Worm (Caenorhabditis elegans): ENCODE measurements around the gene R07B7.8.

R07B7.8 gene

DNA sequence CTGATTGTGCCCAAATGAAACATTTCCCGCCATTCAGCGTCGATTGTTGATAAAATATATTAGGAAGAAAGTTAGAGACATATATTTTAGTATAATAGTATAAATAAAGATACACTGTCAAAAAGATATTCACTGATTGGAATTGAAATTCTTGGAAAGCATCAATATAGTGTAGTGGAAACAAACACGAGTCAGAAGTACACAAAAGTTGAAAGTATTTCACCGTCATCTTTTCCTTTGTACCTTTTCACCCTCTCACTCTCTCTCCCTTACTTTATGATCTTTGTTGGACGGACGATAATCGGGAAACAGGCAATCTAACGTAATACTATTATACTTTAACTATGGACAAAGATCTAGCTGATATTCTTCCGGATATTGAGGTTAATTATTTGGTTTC, 9.9 kb upstream of the R07B7.8 start, which contains the start of gene nhr-208:
Gene nhr-208, plus strand, starts transcription at position 288 of the 400 bp plus-strand sequence.
- TF ChIP-seq lin-15B (tag; optimal IDR thresholded peaks at IDR 0.05), result no peak
- peak; percentile 5 for TF ChIP-seq nhr-102 (tag; optimal IDR thresholded peaks at IDR 0.05)
- TF ChIP-seq nhr-76 (tag; optimal IDR thresholded peaks at IDR 0.05), result no peak
- TF ChIP-seq mep-1 (tag; optimal IDR thresholded peaks at IDR 0.05), result no peak
- TF ChIP-seq pqm-1 (tag; optimal IDR thresholded peaks at IDR 0.05), result no peak
- no peak for TF ChIP-seq Y5F2A.4 (GFP tag; optimal IDR thresholded peaks at IDR 0.05)
- TF ChIP-seq zip-11 (GFP tag; IDR thresholded peaks at IDR 0.05), result no peak
- TF ChIP-seq ztf-7 (tag; optimal IDR thresholded peaks at IDR 0.05), result no peak
- no peak for TF ChIP-seq mxl-3 (GFP tag; optimal IDR thresholded peaks at IDR 0.05)
- TF ChIP-seq vab-7 (GFP tag; IDR thresholded peaks at IDR 0.05), result no peak
- peak; percentile 15 for TF ChIP-seq dve-1 (tag; optimal IDR thresholded peaks at IDR 0.05; ENCODE audit: insufficient read depth)
- no peak for TF ChIP-seq zfp-2 (tag; optimal IDR thresholded peaks at IDR 0.05)
- no peak for TF ChIP-seq spr-1 (tag; optimal IDR thresholded peaks at IDR 0.05)
- TF ChIP-seq mdl-1 (tag; optimal IDR thresholded peaks at IDR 0.05), result no peak
- no peak for TF ChIP-seq daf-8 (GFP tag; IDR thresholded peaks at IDR 0.05)
- TF ChIP-seq dmd-6 (GFP tag; IDR thresholded peaks at IDR 0.05), result 0 out of 2 replicates have a peak, but pooled peaks have one; percentile 18
- TF ChIP-seq nhr-28 (tag; optimal IDR thresholded peaks at IDR 0.05), result peak; percentile 62
- TF ChIP-seq gei-8 (GFP tag; optimal IDR thresholded peaks at IDR 0.05), result no peak
- no peak for TF ChIP-seq daf-16 (GFP tag; optimal IDR thresholded peaks at IDR 0.05)
- peak; percentile 56 for TF ChIP-seq daf-16 (tag; optimal IDR thresholded peaks at IDR 0.05)
- TF ChIP-seq hlh-30 (tag; optimal IDR thresholded peaks at IDR 0.05; ENCODE audit: insufficient read depth), result peak; percentile 13

ce11 chrV:12091759-12092158, 7.6 kb upstream of the R07B7.8 start, which contains the start of gene nhr-206:
Gene nhr-206, plus strand, starts transcription at chrV:12092006.
- no peak for TF ChIP-seq ceh-62 (tag; optimal IDR thresholded peaks at IDR 0.05)
- no peak for TF ChIP-seq aly-2 (tag; optimal IDR thresholded peaks at IDR 0.05)
- TF ChIP-seq F49E8.2 (tag; optimal IDR thresholded peaks at IDR 0.05; ENCODE audit: borderline replicate concordance), result no peak
- no peak for TF ChIP-seq Y105C5A.15 (GFP tag; IDR thresholded peaks at IDR 0.05)
- no peak for TF ChIP-seq unc-39 (tag; optimal IDR thresholded peaks at IDR 0.05)
- TF ChIP-seq nhr-6 (tag; optimal IDR thresholded peaks at IDR 0.05), result peak; percentile 79
- TF ChIP-seq nhr-77 (tag; optimal IDR thresholded peaks at IDR 0.05), result peak; percentile 42
- peak; percentile 51 for TF ChIP-seq dve-1 (tag; optimal IDR thresholded peaks at IDR 0.05; ENCODE audit: insufficient read depth)
- no peak for TF ChIP-seq F10B5.3 (tag; optimal IDR thresholded peaks at IDR 0.05)
- TF ChIP-seq dmd-6 (GFP tag; IDR thresholded peaks at IDR 0.05), result peak; percentile 74
- peak; percentile 98 for TF ChIP-seq nhr-28 (tag; optimal IDR thresholded peaks at IDR 0.05)
- peak; percentile 44 for TF ChIP-seq mep-1 (tag; optimal IDR thresholded peaks at IDR 0.05)
- TF ChIP-seq hmg-1.1 (GFP tag; IDR thresholded peaks at IDR 0.05), result no peak
- no peak for TF ChIP-seq mes-2 (tag; optimal IDR thresholded peaks at IDR 0.05; ENCODE audit: poor library complexity, severe bottlenecking)
- TF ChIP-seq pqm-1 (tag; optimal IDR thresholded peaks at IDR 0.05), result peak; percentile 52
- peak; percentile 52 for TF ChIP-seq hlh-30 (tag; optimal IDR thresholded peaks at IDR 0.05; ENCODE audit: insufficient read depth)
- TF ChIP-seq unc-62 (GFP tag; optimal IDR thresholded peaks at IDR 0.05 in 1 of 2), result peak in 1 of 2 experiments; percentile 98
- no peak for TF ChIP-seq unc-62 (tag; optimal IDR thresholded peaks at IDR 0.05)
- TF ChIP-seq daf-16 (GFP tag; optimal IDR thresholded peaks at IDR 0.05), result no peak
- TF ChIP-seq daf-16 (tag; optimal IDR thresholded peaks at IDR 0.05), result peak; percentile 84
- no peak for TF ChIP-seq daf-12 (tag; optimal IDR thresholded peaks at IDR 0.05)
- peak in 1 of 2 experiments; percentile 61 for TF ChIP-seq mdl-1 (tag; optimal IDR thresholded peaks at IDR 0.05)
- TF ChIP-seq ces-1 (GFP tag; optimal IDR thresholded peaks at IDR 0.05), result no peak
- peak; percentile 11 for TF ChIP-seq mxl-3 (GFP tag; optimal IDR thresholded peaks at IDR 0.05)
- peak; percentile 63 for TF ChIP-seq hlh-11 (tag; optimal IDR thresholded peaks at IDR 0.05)
- TF ChIP-seq dmd-9 (GFP tag; IDR thresholded peaks at IDR 0.05), result no peak
- peak; percentile 40 for TF ChIP-seq nhr-102 (tag; optimal IDR thresholded peaks at IDR 0.05)
- no peak for TF ChIP-seq ctbp-1 (GFP tag; IDR thresholded peaks at IDR 0.05)
- no peak for TF ChIP-seq pha-4 (GFP tag; IDR thresholded peaks at IDR 0.05)
- no peak for TF ChIP-seq pha-4 (tag; optimal IDR thresholded peaks at IDR 0.05)
